Fruit fly (Drosophila melanogaster): ENCODE results near the gene CG33325.

DNA sequence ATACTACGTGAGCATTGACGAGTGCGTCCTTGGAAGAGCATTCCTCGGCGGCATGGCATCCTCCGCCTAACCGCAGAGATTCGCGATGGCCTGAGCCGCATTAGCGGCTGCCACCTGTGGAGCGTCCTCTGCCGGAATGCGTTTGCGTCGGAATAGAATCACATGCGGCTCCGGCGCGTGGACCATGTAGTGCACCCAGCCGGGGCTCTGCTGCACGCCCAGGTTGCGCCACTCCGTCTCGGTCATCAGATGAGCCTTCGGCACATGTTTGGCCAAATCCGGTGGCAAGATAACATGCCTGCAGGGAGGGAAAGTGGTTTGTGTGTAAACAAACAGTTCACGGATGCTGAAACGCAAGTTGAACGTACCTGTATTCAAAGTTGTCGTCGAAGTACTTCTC lies 35.5 kb upstream of the CG33325 start:
- TF ChIP-seq D1 (tag; optimal IDR thresholded peaks at IDR 0.05) (no peak), CG15710 (tag; optimal IDR thresholded peaks at IDR 0.05) (no peak), CG17806 (tag; optimal IDR thresholded peaks at IDR 0.05) (no peak), CG10348 (GFP tag; IDR thresholded peaks at IDR 0.05) (no peak), rn (GFP tag; IDR thresholded peaks at IDR 0.05) (no peak), Pif1B (GFP tag; optimal IDR thresholded peaks at IDR 0.05) (no peak)

Measured in whole organism, pupa.